Fruit fly (Drosophila melanogaster) whole organism: ENCODE data around the gene Pgd.

Experiments used
- CG8478 ChIP-seq: fragments of >200 bp; optimal IDR thresholded peaks from 2 replicates; lab custom pipeline; 2018; ENCODE audit warnings: inconsistent platforms
- Dll ChIP-seq: fragments of >200 bp; optimal IDR thresholded peaks from 2 replicates; lab custom pipeline; 2017
- EcR ChIP-seq, 2 experiments: fragments of >200 bp; optimal IDR thresholded peaks; 2 replicates each; lab custom pipeline; 2017; ENCODE audit warnings: missing biosample characterization in 2 of 2, missing genetic modification characterization in 2 of 2, missing genetic modification reagents in 2 of 2
- pan ChIP-seq: fragments of >200 bp; optimal IDR thresholded peaks from 2 replicates; lab custom pipeline; 2017
- psq ChIP-seq: fragments of >200 bp; optimal IDR thresholded peaks from 2 replicates; lab custom pipeline; 2017
- usp ChIP-seq: fragments of >200 bp; optimal IDR thresholded peaks from 2 replicates; lab custom pipeline; 2017; ENCODE audit warnings: missing biosample characterization, missing genetic modification characterization, mixed read lengths

Pgd gene

dm6 chrX:2145114-2145513 is at the start of gene Pgd:
Pgd (plus strand) TSS chrX:2145136.
- TF ChIP-seq pan (lab: Kevin White, UChicago) (no peak), psq (lab: Kevin White, UChicago) (no peak), CG8478 (lab: Kevin White, UChicago) (no peak), EcR (GFP tag; optimal IDR thresholded peaks at IDR 0.05; lab: Kevin White, UChicago) (no peak), Dll (lab: Kevin White, UChicago) (no peak), usp (no peak)

- TF ChIP-seq CG8478 (lab: Kevin White, UChicago) (no peak), Dll (lab: Kevin White, UChicago) (no peak), psq (lab: Kevin White, UChicago) (no peak), EcR (GFP tag; optimal IDR thresholded peaks at IDR 0.05; lab: Kevin White, UChicago) (no peak), usp (no peak), pan (lab: Kevin White, UChicago) (no peak)
These were observed 48.6 kb upstream of the Pgd start for dm6 chrX:2096341-2096740.

dm6 chrX:2098267-2098666 is 46.7 kb upstream of the Pgd start:
- TF ChIP-seq EcR (GFP tag; optimal IDR thresholded peaks at IDR 0.05; lab: Kevin White, UChicago) (no peak), pan (lab: Kevin White, UChicago) (no peak), CG8478 (lab: Kevin White, UChicago) (no peak), Dll (lab: Kevin White, UChicago) (no peak), usp (no peak), psq (lab: Kevin White, UChicago) (no peak)

dm6 chrX:2103859-2104258 is 41.1 kb upstream of the Pgd start:
- TF ChIP-seq Dll (lab: Kevin White, UChicago), result no peak
- TF ChIP-seq pan (lab: Kevin White, UChicago), result no peak
- TF ChIP-seq psq (lab: Kevin White, UChicago), result no peak
- no peak for TF ChIP-seq CG8478 (lab: Kevin White, UChicago)
- no peak for TF ChIP-seq usp
- TF ChIP-seq EcR (GFP tag; optimal IDR thresholded peaks at IDR 0.05; lab: Kevin White, UChicago), result no peak

dm6 chrX:2104365-2104764 is 40.6 kb upstream of the Pgd start:
- no peak for TF ChIP-seq CG8478 (lab: Kevin White, UChicago)
- TF ChIP-seq pan (lab: Kevin White, UChicago), result no peak
- TF ChIP-seq EcR (GFP tag; optimal IDR thresholded peaks at IDR 0.05; lab: Kevin White, UChicago), result no peak

- TF ChIP-seq usp (no peak), pan (lab: Kevin White, UChicago) (no peak), EcR (GFP tag; optimal IDR thresholded peaks at IDR 0.05; lab: Kevin White, UChicago) (no peak), Dll (lab: Kevin White, UChicago) (no peak)
These were observed 38.6 kb upstream of the Pgd start for dm6 chrX:2106367-2106766.

- TF ChIP-seq Dll (lab: Kevin White, UChicago) (no peak), CG8478 (lab: Kevin White, UChicago) (no peak), pan (lab: Kevin White, UChicago) (no peak), EcR (GFP tag; optimal IDR thresholded peaks at IDR 0.05; lab: Kevin White, UChicago) (no peak), psq (lab: Kevin White, UChicago) (no peak), usp (no peak)
These were observed 37.0 kb upstream of the Pgd start for dm6 chrX:2107782-2108409.

dm6 chrX:2108639-2109038 is 36.3 kb upstream of the Pgd start:
- TF ChIP-seq psq (lab: Kevin White, UChicago) (no peak), usp (no peak), pan (lab: Kevin White, UChicago) (no peak), Dll (lab: Kevin White, UChicago) (no peak)

- TF ChIP-seq Dll (lab: Kevin White, UChicago), result no peak
- TF ChIP-seq pan (lab: Kevin White, UChicago), result no peak
- TF ChIP-seq CG8478 (lab: Kevin White, UChicago), result no peak
- no peak for TF ChIP-seq usp
- TF ChIP-seq EcR (GFP tag; optimal IDR thresholded peaks at IDR 0.05; lab: Kevin White, UChicago), result no peak
- no peak for TF ChIP-seq psq (lab: Kevin White, UChicago)
These were observed 32.3 kb upstream of the Pgd start for dm6 chrX:2112660-2113059.

dm6 chrX:2121716-2122601 is 23.0 kb upstream of the Pgd start:
- TF ChIP-seq usp (no peak), Dll (lab: Kevin White, UChicago) (no peak), psq (lab: Kevin White, UChicago) (no peak), EcR (GFP tag; optimal IDR thresholded peaks at IDR 0.05; lab: Kevin White, UChicago) (no peak), CG8478 (lab: Kevin White, UChicago) (no peak), pan (lab: Kevin White, UChicago) (no peak)

- TF ChIP-seq psq (lab: Kevin White, UChicago), result no peak
- peak in 1 of 2 experiments; percentile 43 for TF ChIP-seq EcR (GFP tag; optimal IDR thresholded peaks at IDR 0.05; lab: Kevin White, UChicago)
- peak; percentile 18 for TF ChIP-seq Dll (lab: Kevin White, UChicago)
- peak; percentile 94 for TF ChIP-seq CG8478 (lab: Kevin White, UChicago)
- no peak for TF ChIP-seq pan (lab: Kevin White, UChicago)
- TF ChIP-seq usp, result no peak
These were observed 21.6 kb upstream of the Pgd start, which contains the start of gene ph-d for dm6 chrX:2123013-2123964. ph-d (minus strand) TSS chrX:2123286.
